Worm (Caenorhabditis elegans) whole organism, mixed stage, embryonic: Measurements from ENCODE around the gene Y41C4A.11.

Experiments used
- M03D4.4 ChIP-seq: sonication (generic microtip); optimal IDR thresholded peaks from 2 replicates; lab custom pipeline; 2017; ENCODE audit warnings: mild to moderate bottlenecking, missing genetic modification characterization, missing compliant biosample characterization
- bed-3 ChIP-seq: fragments of 200-800 bp; sonication (Bioruptor generic); optimal IDR thresholded peaks from 3 replicates; lab custom pipeline; 2018; ENCODE audit warnings: mild to moderate bottlenecking, missing genetic modification characterization, moderate library complexity, missing compliant biosample characterization
- blmp-1 ChIP-seq: fragments of 150-350 bp; optimal IDR thresholded peaks from 2 replicates; lab custom pipeline; 2014; ENCODE audit warnings: missing biosample characterization, missing genetic modification characterization
- ceh-43 ChIP-seq: fragments of 200-800 bp; sonication (Bioruptor generic); optimal IDR thresholded peaks from 2 replicates; lab custom pipeline; 2018; ENCODE audit warnings: mild to moderate bottlenecking, missing genetic modification characterization, moderate library complexity, missing compliant biosample characterization
- ces-1 ChIP-seq: fragments of 150-350 bp; optimal IDR thresholded peaks from 2 replicates; lab custom pipeline; 2014; ENCODE audit warnings: missing biosample characterization, missing genetic modification reagents, missing genetic modification characterization
- cnd-1 ChIP-seq: fragments of 200-800 bp; sonication (Bioruptor generic); optimal IDR thresholded peaks from 2 replicates; lab custom pipeline; 2018; ENCODE audit warnings: mild to moderate bottlenecking, missing genetic modification characterization, missing compliant biosample characterization
- elt-1 ChIP-seq: sonication (generic microtip); optimal IDR thresholded peaks from 2 replicates; lab custom pipeline; 2017; ENCODE audit warnings: missing genetic modification characterization, mild to moderate bottlenecking, missing compliant biosample characterization, antibody characterized with exemption, moderate library complexity, borderline replicate concordance; ENCODE audit not compliant: insufficient read depth
- elt-3 ChIP-seq: fragments of 150-350 bp; optimal IDR thresholded peaks from 2 replicates; lab custom pipeline; 2014; ENCODE audit warnings: missing biosample characterization, missing genetic modification characterization
- ham-2 ChIP-seq: fragments of 200-800 bp; sonication (Bioruptor generic); optimal IDR thresholded peaks from 2 replicates; lab custom pipeline; 2018; ENCODE audit warnings: mild to moderate bottlenecking, missing genetic modification characterization, missing compliant biosample characterization
- hlh-1 ChIP-seq: fragments of 150-350 bp; optimal IDR thresholded peaks from 2 replicates; lab custom pipeline; 2014; ENCODE audit warnings: missing biosample characterization, missing genetic modification reagents, missing genetic modification characterization
- lin-13 ChIP-seq: fragments of 150-350 bp; optimal IDR thresholded peaks from 2 replicates; lab custom pipeline; 2014; ENCODE audit warnings: missing biosample characterization, missing genetic modification characterization
- lin-32 ChIP-seq: fragments of 200-800 bp; sonication (Bioruptor generic); optimal IDR thresholded peaks from 2 replicates; lab custom pipeline; 2018; ENCODE audit warnings: mild to moderate bottlenecking, missing genetic modification characterization, missing compliant biosample characterization
- lsy-2 ChIP-seq: fragments of 150-350 bp; optimal IDR thresholded peaks from 2 replicates; lab custom pipeline; 2014; ENCODE audit warnings: missing biosample characterization, missing genetic modification characterization
- mab-5 ChIP-seq: fragments of 150-350 bp; optimal IDR thresholded peaks from 2 replicates; lab custom pipeline; 2014; ENCODE audit warnings: missing biosample characterization, missing genetic modification characterization
- mep-1 ChIP-seq: fragments of 150-350 bp; optimal IDR thresholded peaks from 2 replicates; lab custom pipeline; 2017; ENCODE audit warnings: missing biosample characterization, missing genetic modification reagents, missing genetic modification characterization, inconsistent platforms
- mls-2 ChIP-seq: sonication (generic microtip); optimal IDR thresholded peaks from 2 replicates; lab custom pipeline; 2016; ENCODE audit warnings: mild to moderate bottlenecking, missing genetic modification characterization, moderate library complexity, missing compliant biosample characterization
- nhr-12 ChIP-seq: fragments of 150-350 bp; optimal IDR thresholded peaks from 2 replicates; lab custom pipeline; 2014; ENCODE audit warnings: missing biosample characterization, missing genetic modification characterization
- nhr-237 ChIP-seq: fragments of 150-350 bp; optimal IDR thresholded peaks from 2 replicates; lab custom pipeline; 2014; ENCODE audit warnings: missing biosample characterization, missing genetic modification characterization
- nhr-28 ChIP-seq: fragments of 150-350 bp; optimal IDR thresholded peaks from 2 replicates; lab custom pipeline; 2014; ENCODE audit warnings: missing biosample characterization, missing genetic modification characterization
- nhr-76 ChIP-seq: sonication (generic microtip); optimal IDR thresholded peaks from 2 replicates; lab custom pipeline; 2017; ENCODE audit warnings: missing biosample characterization, missing genetic modification characterization
- pha-4 ChIP-seq: fragments of 150-350 bp; optimal IDR thresholded peaks from 2 replicates; lab custom pipeline; 2018; ENCODE audit warnings: missing biosample characterization, missing genetic modification reagents, missing genetic modification characterization
- sem-2 ChIP-seq: fragments of 200-800 bp; sonication (Bioruptor generic); optimal IDR thresholded peaks from 2 replicates; lab custom pipeline; 2018; ENCODE audit warnings: mild to moderate bottlenecking, missing genetic modification characterization, missing compliant biosample characterization
- sptf-1 ChIP-seq: sonication (generic microtip); optimal IDR thresholded peaks from 2 replicates; lab custom pipeline; 2017; ENCODE audit warnings: mild to moderate bottlenecking, missing genetic modification characterization, moderate library complexity, missing compliant biosample characterization
- tbx-8 ChIP-seq: fragments of 200-800 bp; sonication (Bioruptor generic); optimal IDR thresholded peaks from 2 replicates; lab custom pipeline; 2018; ENCODE audit warnings: mild to moderate bottlenecking, missing genetic modification characterization, moderate library complexity, missing compliant biosample characterization
- unc-39 ChIP-seq: fragments of 150-350 bp; optimal IDR thresholded peaks from 2 replicates; lab custom pipeline; 2014; ENCODE audit warnings: missing biosample characterization, missing genetic modification characterization
- unc-62 ChIP-seq: fragments of 150-350 bp; optimal IDR thresholded peaks from 2 replicates; lab custom pipeline; 2014; ENCODE audit warnings: missing biosample characterization, missing genetic modification reagents, missing genetic modification characterization
- zip-8 ChIP-seq: fragments of 150-350 bp; optimal IDR thresholded peaks from 2 replicates; lab custom pipeline; 2014; ENCODE audit warnings: missing biosample characterization, missing genetic modification characterization
- ztf-11 ChIP-seq: fragments of 150-350 bp; optimal IDR thresholded peaks from 2 replicates; lab custom pipeline; 2014; ENCODE audit warnings: missing biosample characterization, missing genetic modification characterization

Gene Y41C4A.11

DNA sequence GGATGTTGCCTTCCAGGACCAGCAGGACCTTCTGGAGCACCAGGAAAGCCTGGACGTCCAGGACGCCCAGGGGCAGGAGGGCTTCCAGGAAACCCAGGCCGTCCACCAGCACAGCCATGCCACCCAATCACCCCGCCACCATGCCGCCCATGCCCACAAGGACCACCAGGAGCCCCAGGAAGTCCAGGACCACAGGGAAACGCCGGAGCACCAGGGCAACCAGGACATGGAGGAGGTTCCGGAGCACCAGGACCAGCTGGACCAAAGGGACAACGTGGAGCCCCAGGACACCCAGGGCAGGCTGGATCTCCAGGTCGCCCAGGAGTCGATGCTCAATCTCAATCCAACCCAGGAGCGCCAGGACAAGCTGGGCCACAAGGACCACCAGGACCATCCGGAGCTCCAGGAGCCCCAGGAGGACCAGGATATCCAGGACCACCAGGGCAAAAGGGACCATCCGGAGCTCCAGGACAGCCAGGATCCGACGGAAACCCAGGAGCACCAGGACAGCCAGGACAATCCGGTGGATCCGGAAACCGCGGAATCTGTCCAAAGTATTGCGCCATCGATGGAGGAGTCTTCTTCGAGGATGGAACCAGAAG is 15.2 kb upstream of the Y41C4A.11 start:
- TF ChIP-seq ham-2 (no peak), sptf-1 (tag; lab: Kevin White, UChicago) (peak; percentile 20)

DNA sequence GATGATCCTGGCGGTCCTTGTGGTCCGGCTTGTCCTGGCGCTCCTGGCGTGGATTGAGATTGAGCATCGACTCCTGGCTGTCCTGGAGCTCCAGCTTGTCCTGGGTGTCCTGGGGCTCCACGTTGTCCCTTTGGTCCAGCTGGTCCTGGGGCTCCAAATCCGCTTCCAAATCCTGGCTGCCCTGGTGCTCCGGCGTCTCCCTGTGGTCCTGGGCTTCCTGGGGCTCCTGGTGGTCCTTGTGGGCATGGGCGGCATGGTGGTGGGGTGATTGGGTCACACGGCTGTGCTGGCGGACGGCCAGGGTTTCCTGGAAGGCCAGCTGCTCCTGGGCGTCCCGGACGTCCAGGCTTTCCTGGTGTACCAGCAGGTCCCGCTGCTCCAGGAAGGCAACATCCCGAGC is 13.7 kb upstream of the Y41C4A.11 start:
- TF ChIP-seq elt-1 (tag; lab: Kevin White, UChicago): no peak
- TF ChIP-seq lin-13: no peak
- no peak for TF ChIP-seq cnd-1 (tag; lab: Kevin White, UChicago)
- no peak for TF ChIP-seq bed-3 (GFP tag; lab: Kevin White, UChicago)
- TF ChIP-seq pha-4 (tag; lab: Kevin White, UChicago): no peak
- TF ChIP-seq unc-39 (tag; lab: Kevin White, UChicago): no peak
- no peak for TF ChIP-seq tbx-8 (GFP tag; lab: Kevin White, UChicago)
- TF ChIP-seq mab-5 (tag; lab: Kevin White, UChicago): no peak
- TF ChIP-seq elt-3 (tag; lab: Kevin White, UChicago): no peak
- no peak for TF ChIP-seq mls-2 (tag; lab: Kevin White, UChicago)
- TF ChIP-seq blmp-1 (tag; lab: Kevin White, UChicago): no peak
- TF ChIP-seq sptf-1 (tag; lab: Kevin White, UChicago): no peak
- no peak for TF ChIP-seq mep-1
- no peak for TF ChIP-seq zip-8
- no peak for TF ChIP-seq nhr-12 (tag; lab: Kevin White, UChicago)
- TF ChIP-seq lin-32 (GFP tag; lab: Kevin White, UChicago): no peak
- TF ChIP-seq unc-62 (GFP tag; lab: Kevin White, UChicago): no peak
- TF ChIP-seq nhr-76 (tag; lab: Kevin White, UChicago): no peak
- no peak for TF ChIP-seq hlh-1 (tag; lab: Kevin White, UChicago)

- TF ChIP-seq ztf-11 (tag; lab: Kevin White, UChicago) (no peak), pha-4 (tag; lab: Kevin White, UChicago) (no peak), M03D4.4 (no peak), nhr-76 (tag; lab: Kevin White, UChicago) (no peak), ces-1 (no peak), unc-39 (tag; lab: Kevin White, UChicago) (no peak)
These were observed 13.0 kb upstream of the Y41C4A.11 start, which contains the start of gene col-96 for ce11 chrIII:11706665-11707064. col-96 (minus strand) TSS chrIII:11706765.

DNA sequence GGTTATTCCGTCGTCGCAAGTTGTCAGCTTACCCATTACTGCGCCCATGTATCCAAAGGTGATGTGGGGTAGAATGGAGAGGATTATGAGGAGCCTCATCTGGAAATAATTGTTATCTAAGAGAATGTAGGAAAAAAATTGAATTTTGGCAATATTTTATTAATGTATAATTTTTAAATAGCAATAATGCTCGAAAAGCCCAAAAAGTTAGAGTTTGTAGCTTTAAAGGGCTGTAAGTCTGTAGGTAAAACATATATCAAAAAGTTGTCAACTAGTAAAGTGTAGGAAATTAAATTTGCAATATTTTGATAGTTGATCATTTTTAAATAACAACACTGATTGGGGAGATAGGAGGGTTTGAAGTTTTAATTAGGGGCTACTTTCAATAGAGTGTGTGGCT is 10.9 kb upstream of the Y41C4A.11 start, which contains the start of gene Y41C4A.8:
Y41C4A.8 (minus strand) TSS at position 101 of the 400 bp plus-strand sequence.
- TF ChIP-seq mab-5 (tag; lab: Kevin White, UChicago) (no peak), sptf-1 (tag; lab: Kevin White, UChicago) (no peak), zip-8 (no peak), hlh-1 (tag; lab: Kevin White, UChicago) (no peak), mep-1 (no peak), mls-2 (tag; lab: Kevin White, UChicago) (no peak), ztf-11 (tag; lab: Kevin White, UChicago) (no peak), sem-2 (GFP tag; lab: Kevin White, UChicago) (no peak), elt-3 (tag; lab: Kevin White, UChicago) (no peak), unc-39 (tag; lab: Kevin White, UChicago) (no peak), nhr-237 (no peak), bed-3 (GFP tag; lab: Kevin White, UChicago) (no peak), cnd-1 (tag; lab: Kevin White, UChicago) (no peak), nhr-76 (tag; lab: Kevin White, UChicago) (no peak), ceh-43 (no peak), tbx-8 (GFP tag; lab: Kevin White, UChicago) (no peak), elt-1 (tag; lab: Kevin White, UChicago) (no peak), nhr-28 (tag; lab: Kevin White, UChicago) (no peak), pha-4 (tag; lab: Kevin White, UChicago) (no peak)

ce11 chrIII:11718548-11718947 is 1.1 kb upstream of the Y41C4A.11 start, which contains the start of gene Y41C4A.9:
Y41C4A.9 (minus strand) TSS chrIII:11718645.
- no peak for TF ChIP-seq ztf-11 (tag; lab: Kevin White, UChicago)
- no peak for TF ChIP-seq sem-2 (GFP tag; lab: Kevin White, UChicago)
- no peak for TF ChIP-seq lsy-2 (tag; lab: Kevin White, UChicago)
- no peak for TF ChIP-seq blmp-1 (tag; lab: Kevin White, UChicago)
- TF ChIP-seq unc-62 (GFP tag; lab: Kevin White, UChicago): no peak
